Fruit fly (Drosophila melanogaster): ENCODE data around the gene CG46383.

Gene CG46383

dm6 chr3R:15927172-15927571 is 23.6 kb downstream of the CG46383 start (continued):
- TF ChIP-seq bowl (GFP tag; IDR thresholded peaks at IDR 0.05) (no peak), E2f2 (GFP tag; IDR thresholded peaks at IDR 0.05) (peak; percentile 22; the same call in 1 of the 2 replicates), Lpt (GFP tag; optimal IDR thresholded peaks at IDR 0.05) (no peak), Gug (GFP tag; IDR thresholded peaks at IDR 0.05) (0 out of 4 replicates have a peak, but pooled peaks have one; percentile 16), Dbx (GFP tag; IDR thresholded peaks at IDR 0.05) (0 out of 3 replicates have a peak, but pooled peaks have one; percentile 21), CG14710 (tag; optimal IDR thresholded peaks at IDR 0.05) (no peak), klu (GFP tag; IDR thresholded peaks at IDR 0.05) (no peak), pb (GFP tag; optimal IDR thresholded peaks at IDR 0.05) (no peak), dan (GFP tag; IDR thresholded peaks at IDR 0.05) (no peak), CG10267 (tag; optimal IDR thresholded peaks at IDR 0.05) (peak; percentile 0), Hmr (GFP tag; optimal IDR thresholded peaks at IDR 0.05) (peak; percentile 6), Hr51 (GFP tag; optimal IDR thresholded peaks at IDR 0.05) (peak in 1 of 2 experiments; percentile 71), CG13296 (GFP tag; optimal IDR thresholded peaks at IDR 0.05) (peak; percentile 14), CG17829 (tag; optimal IDR thresholded peaks at IDR 0.05) (peak; percentile 12), CG6765 (GFP tag; optimal IDR thresholded peaks at IDR 0.05) (no peak), Nf-YA (GFP tag; IDR thresholded peaks at IDR 0.05) (no peak), Med (GFP tag) (peak; percentile 92), lab (GFP tag; optimal IDR thresholded peaks at IDR 0.05) (peak; percentile 34), CG8388 (GFP tag; optimal IDR thresholded peaks at IDR 0.05) (peak; percentile 8), tgo (GFP tag; IDR thresholded peaks at IDR 0.05) (peak; percentile 50; the same call in 2 of the 3 replicates), zfh2 (GFP tag; optimal IDR thresholded peaks at IDR 0.05) (no peak), Atf-2 (GFP tag; optimal IDR thresholded peaks at IDR 0.05) (no peak), gcm2 (GFP tag; optimal IDR thresholded peaks at IDR 0.05) (no peak), B-H1 (GFP tag; IDR thresholded peaks at IDR 0.05) (no peak), CG12236 (GFP tag; optimal IDR thresholded peaks at IDR 0.05) (no peak), slbo (GFP tag; IDR thresholded peaks at IDR 0.05) (no peak), odd (GFP tag; optimal IDR thresholded peaks at IDR 0.05) (peak; percentile 3), sim (GFP tag; IDR thresholded peaks at IDR 0.05) (no peak), nmo (GFP tag; optimal IDR thresholded peaks at IDR 0.05) (peak; percentile 40), CG4820 (GFP tag; optimal IDR thresholded peaks at IDR 0.05) (no peak), CG12659 (GFP tag; optimal IDR thresholded peaks at IDR 0.05) (peak; percentile 23), dmrt99B (tag; optimal IDR thresholded peaks at IDR 0.05) (peak; percentile 61), tin (GFP tag; optimal IDR thresholded peaks at IDR 0.05) (no peak), Ets97D (GFP tag; optimal IDR thresholded peaks at IDR 0.05) (no peak), Hr78 (GFP tag; optimal IDR thresholded peaks at IDR 0.05) (no peak), CG3995 (GFP tag; optimal IDR thresholded peaks at IDR 0.05) (no peak), CG11504 (tag; optimal IDR thresholded peaks at IDR 0.05) (peak; percentile 64), CG7556 (GFP tag; optimal IDR thresholded peaks at IDR 0.05) (peak; percentile 27), unc-4 (GFP tag; IDR thresholded peaks at IDR 0.05; ENCODE audit: partially characterized antibody) (no peak), CG31441 (GFP tag; IDR thresholded peaks at IDR 0.05) (peak; percentile 38; the same call in 1 of the 2 replicates), crol (GFP tag; IDR thresholded peaks at IDR 0.05) (no peak), CG13775 (GFP tag; optimal IDR thresholded peaks at IDR 0.05) (no peak), Scr (GFP tag; IDR thresholded peaks at IDR 0.05; ENCODE audit: partially characterized antibody) (no peak), CG11695 (GFP tag; IDR thresholded peaks at IDR 0.05) (peak; percentile 32; the same call in 1 of the 3 replicates), CG12769 (tag; optimal IDR thresholded peaks at IDR 0.05) (peak; percentile 44), Dip2 (GFP tag; IDR thresholded peaks at IDR 0.05) (no peak), CG10209 (GFP tag; optimal IDR thresholded peaks at IDR 0.05) (peak; percentile 35), caup (GFP tag; optimal IDR thresholded peaks at IDR 0.05; ENCODE audit: severe bottlenecking) (no peak), CG30403 (GFP tag; optimal IDR thresholded peaks at IDR 0.05) (peak; percentile 48), br (optimal IDR thresholded peaks at IDR 0.05) (no peak), CG16813 (GFP tag; IDR thresholded peaks at IDR 0.05; ENCODE audit: partially characterized antibody) (no peak)

Measured in whole organism, embryonic.